Fruit fly (Drosophila melanogaster) whole organism, wandering third instar larva: Measurements from ENCODE around the gene CG3982.

ENCODE experiments used
- Abd-B ChIP-seq: fragments of >200 bp; optimal IDR thresholded peaks from 2 replicates; lab custom pipeline; 2017; ENCODE audit warnings: missing biosample characterization, missing genetic modification characterization
- CG32264 ChIP-seq: fragments of 200-800 bp; sonication (Bioruptor generic); optimal IDR thresholded peaks from 2 replicates; lab custom pipeline; 2016; ENCODE audit warnings: missing biosample characterization, missing genetic modification characterization
- CG9705 ChIP-seq: fragments of 200-800 bp; sonication (Bioruptor generic); optimal IDR thresholded peaks from 2 replicates; lab custom pipeline; 2018; ENCODE audit warnings: missing biosample characterization, mild to moderate bottlenecking, missing genetic modification characterization
- CrebA ChIP-seq: fragments of 200-800 bp; sonication (Bioruptor generic); optimal IDR thresholded peaks from 2 replicates; lab custom pipeline; 2016; ENCODE audit warnings: missing biosample characterization, mild to moderate bottlenecking, missing genetic modification characterization, borderline replicate concordance
- Dfd ChIP-seq: fragments of >200 bp; optimal IDR thresholded peaks from 2 replicates; lab custom pipeline; 2017; ENCODE audit warnings: missing biosample characterization, missing genetic modification characterization
- Dif ChIP-seq: fragments of 200-275, 200-300 bp; sonication (Bioruptor generic); optimal IDR thresholded peaks from 2 replicates; lab custom pipeline; 2018; ENCODE audit warnings: missing biosample characterization, missing genetic modification characterization; ENCODE audit not compliant: partially characterized antibody
- GATAd ChIP-seq: sonication (Bioruptor generic); optimal IDR thresholded peaks from 2 replicates; lab custom pipeline; 2016; ENCODE audit warnings: missing biosample characterization, missing genetic modification characterization
- HLH106 ChIP-seq: fragments of 200-800 bp; optimal IDR thresholded peaks from 3 replicates; lab custom pipeline; 2019; ENCODE audit warnings: missing biosample characterization, mild to moderate bottlenecking, missing genetic modification characterization, moderate library complexity
- Hnf4 ChIP-seq: fragments of 200-800 bp; sonication (Bioruptor generic); optimal IDR thresholded peaks from 2 replicates; lab custom pipeline; 2016; ENCODE audit warnings: missing biosample characterization, mild to moderate bottlenecking, missing genetic modification characterization
- Hr78 ChIP-seq: fragments of >200 bp; optimal IDR thresholded peaks from 2 replicates; lab custom pipeline; 2017; ENCODE audit warnings: missing biosample characterization, missing genetic modification characterization
- Hr83 ChIP-seq: fragments of 200-300 bp; sonication (Bioruptor generic); optimal IDR thresholded peaks from 2 replicates; lab custom pipeline; 2016; ENCODE audit warnings: missing biosample characterization, mild to moderate bottlenecking, missing genetic modification characterization, moderate library complexity; ENCODE audit not compliant: poor library complexity, severe bottlenecking
- Jra ChIP-seq: sonication (Bioruptor generic); optimal IDR thresholded peaks from 2 replicates; lab custom pipeline; 2016; ENCODE audit warnings: missing biosample characterization, missing genetic modification characterization
- Mio ChIP-seq: sonication (Bioruptor generic); optimal IDR thresholded peaks from 2 replicates; lab custom pipeline; 2016; ENCODE audit warnings: missing biosample characterization, missing genetic modification characterization
- N ChIP-seq: fragments of >200 bp; optimal IDR thresholded peaks from 2 replicates; lab custom pipeline; 2018; ENCODE audit warnings: missing biosample characterization, missing external identifiers, missing genetic modification characterization
- OdsH ChIP-seq: fragments of 200-800 bp; sonication (Bioruptor generic); optimal IDR thresholded peaks from 2 replicates; lab custom pipeline; 2016; ENCODE audit warnings: missing biosample characterization, mild to moderate bottlenecking, missing genetic modification characterization
- Rel ChIP-seq, 2 experiments: fragments of 200-800 bp; sonication (Bioruptor generic) in 1 of 2; optimal IDR thresholded peaks; 2 replicates in 1 of 2; 3 replicates in 1 of 2; lab custom pipeline; 2016 to 2019; ENCODE audit warnings: mild to moderate bottlenecking in 2 of 2, missing biosample characterization in 2 of 2, missing genetic modification characterization in 2 of 2, moderate library complexity in 1 of 2
- Sp1 ChIP-seq: fragments of 200-800 bp; sonication (Bioruptor generic); optimal IDR thresholded peaks from 3 replicates; lab custom pipeline; 2019; ENCODE audit warnings: missing biosample characterization, mild to moderate bottlenecking, missing genetic modification characterization, moderate library complexity
- Vsx2 ChIP-seq: fragments of 200-300, 225-300 bp; sonication (Bioruptor generic); optimal IDR thresholded peaks from 2 replicates; lab custom pipeline; 2018; ENCODE audit warnings: missing biosample characterization, missing genetic modification characterization; ENCODE audit not compliant: partially characterized antibody
- br ChIP-seq: fragments of 200-800 bp; sonication (Bioruptor generic); optimal IDR thresholded peaks from 2 replicates; lab custom pipeline; 2016; ENCODE audit warnings: missing biosample characterization, missing genetic modification characterization
- brk ChIP-seq: fragments of 200-800 bp; sonication (Bioruptor generic); optimal IDR thresholded peaks from 2 replicates; lab custom pipeline; 2016; ENCODE audit warnings: missing biosample characterization, mild to moderate bottlenecking, missing genetic modification characterization
- dmrt93B ChIP-seq: fragments of 200-800 bp; sonication (Bioruptor generic); optimal IDR thresholded peaks from 2 replicates; lab custom pipeline; 2018; ENCODE audit warnings: missing biosample characterization, mild to moderate bottlenecking, missing genetic modification characterization
- dsf ChIP-seq: sonication (Bioruptor generic); optimal IDR thresholded peaks from 2 replicates; lab custom pipeline; 2016; ENCODE audit warnings: missing biosample characterization, missing genetic modification characterization, borderline replicate concordance
- ey ChIP-seq: fragments of 200-800 bp; sonication (Bioruptor generic); optimal IDR thresholded peaks from 2 replicates; lab custom pipeline; 2016; ENCODE audit warnings: missing biosample characterization, missing genetic modification characterization
- foxo ChIP-seq, 2 experiments: fragments of 200-800 bp; sonication (Bioruptor generic); optimal IDR thresholded peaks; 2 replicates in 1 of 2; 3 replicates in 1 of 2; lab custom pipeline; 2016 to 2017; ENCODE audit warnings: missing biosample characterization in 2 of 2, missing genetic modification characterization in 2 of 2
- fru ChIP-seq: fragments of 200-800 bp; sonication (Bioruptor generic); optimal IDR thresholded peaks from 3 replicates; lab custom pipeline; 2016; ENCODE audit warnings: missing biosample characterization, mild to moderate bottlenecking, missing genetic modification characterization
- h ChIP-seq: fragments of 200-800 bp; sonication (Bioruptor generic); optimal IDR thresholded peaks from 3 replicates; lab custom pipeline; 2016; ENCODE audit warnings: missing biosample characterization, mild to moderate bottlenecking, missing genetic modification characterization
- jim ChIP-seq: fragments of 175-275, 200-325 bp; sonication (Bioruptor generic); optimal IDR thresholded peaks from 2 replicates; lab custom pipeline; 2016; ENCODE audit warnings: missing biosample characterization, mild to moderate bottlenecking, missing genetic modification characterization
- lola ChIP-seq: fragments of >200 bp; optimal IDR thresholded peaks from 2 replicates; lab custom pipeline; 2017; ENCODE audit warnings: missing biosample characterization, missing genetic modification characterization
- pan ChIP-seq: fragments of >200 bp; optimal IDR thresholded peaks from 2 replicates; lab custom pipeline; 2017
- psq ChIP-seq: fragments of 200-800 bp; sonication (Bioruptor generic); optimal IDR thresholded peaks from 3 replicates; lab custom pipeline; 2017; ENCODE audit warnings: missing biosample characterization, mild to moderate bottlenecking, missing genetic modification characterization, moderate library complexity
- rgr ChIP-seq: fragments of 200-800 bp; sonication (Bioruptor generic); optimal IDR thresholded peaks from 3 replicates; lab custom pipeline; 2016; ENCODE audit warnings: missing biosample characterization, mild to moderate bottlenecking, missing genetic modification characterization
- sage ChIP-seq: fragments of 200-800 bp; sonication (Bioruptor generic); optimal IDR thresholded peaks from 2 replicates; lab custom pipeline; 2016; ENCODE audit warnings: missing biosample characterization, mild to moderate bottlenecking, missing genetic modification characterization
- tai ChIP-seq: sonication (Bioruptor generic); optimal IDR thresholded peaks from 2 replicates; lab custom pipeline; 2016; ENCODE audit warnings: missing biosample characterization, missing genetic modification characterization
- usp ChIP-seq: fragments of >200 bp; optimal IDR thresholded peaks from 2 replicates; lab custom pipeline; 2017; ENCODE audit warnings: missing biosample characterization, missing genetic modification characterization
- woc ChIP-seq: sonication (Bioruptor generic); optimal IDR thresholded peaks from 2 replicates; lab custom pipeline; 2016; ENCODE audit warnings: missing biosample characterization, mild to moderate bottlenecking, missing genetic modification characterization

Gene CG3982

DNA sequence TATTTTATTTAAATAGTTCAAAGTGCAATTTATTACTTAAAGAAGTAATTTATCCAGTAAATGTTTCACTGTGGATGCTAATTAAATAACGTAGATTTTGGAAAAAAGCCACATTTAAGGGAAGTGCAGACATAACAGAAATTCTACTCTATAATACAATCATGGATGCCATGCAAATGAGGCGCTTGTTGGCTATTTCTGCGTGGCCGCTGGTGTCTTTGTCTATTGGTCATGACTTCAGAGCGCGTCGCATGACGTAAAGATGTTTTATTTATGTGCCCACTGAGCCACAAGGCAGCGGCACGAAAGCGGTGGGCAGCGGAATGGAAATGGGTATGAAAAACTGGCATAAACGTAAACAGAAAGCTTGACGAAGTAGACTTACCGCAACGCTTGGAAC lies 8.7 kb upstream of the CG3982 start:
- no peak for TF ChIP-seq pan (lab: Kevin White, UChicago)
- TF ChIP-seq br (GFP tag; lab: Kevin White, UChicago): no peak
- no peak for TF ChIP-seq dsf (GFP tag; lab: Kevin White, UChicago)
- no peak for TF ChIP-seq Hnf4 (GFP tag; lab: Kevin White, UChicago)
- no peak for TF ChIP-seq HLH106 (tag; lab: Kevin White, UChicago)
- no peak for TF ChIP-seq h
- no peak for TF ChIP-seq N (GFP tag; lab: Kevin White, UChicago)
- TF ChIP-seq rgr (GFP tag; lab: Kevin White, UChicago): no peak
- no peak for TF ChIP-seq fru (GFP tag; lab: Kevin White, UChicago)
- no peak for TF ChIP-seq CrebA

DNA sequence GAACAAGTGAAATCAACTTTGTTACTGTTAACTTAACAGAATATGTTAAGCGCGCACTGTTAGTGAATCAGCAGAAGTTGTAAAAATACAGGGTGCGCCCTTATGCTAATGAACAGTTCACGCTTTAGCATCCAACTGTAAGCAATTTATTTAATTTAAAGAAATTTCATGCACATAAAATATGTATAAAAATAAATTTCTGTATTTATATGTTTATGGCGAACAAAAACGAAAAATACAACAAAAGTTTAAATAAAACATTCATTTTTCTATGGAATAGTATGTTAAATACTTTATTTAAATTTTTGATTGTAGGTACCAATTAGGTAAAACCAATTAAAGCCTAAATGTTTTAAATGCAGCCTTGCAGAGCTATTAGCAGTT lies 7.3 kb upstream of the CG3982 start:
- TF ChIP-seq Sp1 (GFP tag; lab: Kevin White, UChicago) (peak; percentile 4), OdsH (peak; percentile 8), CrebA (no peak), Hr83 (GFP tag; lab: Kevin White, UChicago) (no peak), dmrt93B (GFP tag; lab: Kevin White, UChicago) (no peak), fru (GFP tag; lab: Kevin White, UChicago) (no peak), Hr78 (GFP tag; lab: Kevin White, UChicago) (no peak), woc (GFP tag; lab: Kevin White, UChicago) (no peak), HLH106 (tag; lab: Kevin White, UChicago) (no peak), Dif (no peak), Mio (GFP tag; lab: Kevin White, UChicago) (no peak), CG9705 (no peak), brk (GFP tag; lab: Kevin White, UChicago) (peak; percentile 62), h (no peak), pan (lab: Kevin White, UChicago) (no peak), sage (peak; percentile 8), Jra (GFP tag; lab: Kevin White, UChicago) (no peak), rgr (GFP tag; lab: Kevin White, UChicago) (no peak), br (GFP tag; lab: Kevin White, UChicago) (no peak), ey (GFP tag; lab: Kevin White, UChicago) (no peak), Abd-B (GFP tag; lab: Kevin White, UChicago) (no peak), CG32264 (GFP tag; lab: Kevin White, UChicago) (no peak), Vsx2 (GFP tag; lab: Kevin White, UChicago) (no peak), lola (GFP tag; lab: Kevin White, UChicago) (no peak), psq (GFP tag; lab: Kevin White, UChicago) (no peak), dsf (GFP tag; lab: Kevin White, UChicago) (no peak), GATAd (no peak), tai (no peak), usp (no peak), jim (no peak), foxo (GFP tag; optimal IDR thresholded peaks at IDR 0.05; lab: Kevin White, UChicago) (peak in 1 of 2 experiments; percentile 14), Dfd (no peak), N (GFP tag; lab: Kevin White, UChicago) (no peak), Hnf4 (GFP tag; lab: Kevin White, UChicago) (no peak), Rel (GFP tag; optimal IDR thresholded peaks at IDR 0.05; lab: Kevin White, UChicago) (no peak), Rel (tag; optimal IDR thresholded peaks at IDR 0.05; lab: Kevin White, UChicago) (no peak)

DNA sequence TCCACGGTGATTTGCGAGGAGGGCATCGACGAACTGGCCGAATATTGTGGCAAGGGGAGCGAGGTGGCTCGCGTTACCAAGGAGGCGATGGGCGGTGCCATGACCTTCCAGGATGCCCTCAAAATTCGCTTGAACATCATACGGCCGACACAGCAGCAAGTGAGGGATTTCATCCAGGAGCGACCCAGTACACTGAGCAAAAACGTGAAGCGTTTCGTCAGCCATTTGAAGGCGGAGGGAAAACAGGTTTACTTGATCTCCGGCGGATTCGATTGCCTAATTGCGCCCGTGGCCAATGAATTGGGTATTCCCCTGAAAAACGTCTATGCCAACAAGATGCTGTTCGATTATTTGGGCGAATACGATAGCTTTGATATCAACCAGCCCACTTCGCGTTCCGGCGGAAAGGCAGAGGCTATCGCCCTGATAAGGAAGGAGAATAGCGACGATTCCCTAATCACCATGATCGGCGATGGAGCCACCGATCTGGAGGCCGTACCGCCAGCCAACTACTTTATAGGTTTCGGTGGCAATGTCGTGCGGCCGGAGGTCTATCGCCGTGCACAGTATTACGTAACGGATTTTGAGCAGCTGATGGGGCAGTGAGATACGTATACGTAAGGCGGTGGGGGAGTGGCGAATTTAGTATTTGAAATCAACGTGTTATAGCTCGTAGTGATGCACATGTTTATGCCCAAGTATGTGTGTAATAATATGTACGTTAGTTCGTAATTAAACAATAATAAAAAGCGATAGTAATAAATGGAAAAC lies 6.8 kb upstream of the CG3982 start:
- TF ChIP-seq Rel (GFP tag; optimal IDR thresholded peaks at IDR 0.05; lab: Kevin White, UChicago) (no peak), Rel (tag; optimal IDR thresholded peaks at IDR 0.05; lab: Kevin White, UChicago) (peak; percentile 76), jim (no peak), rgr (GFP tag; lab: Kevin White, UChicago) (no peak), tai (no peak)
